Fruit fly (Drosophila melanogaster) whole organism, embryonic: ENCODE data around the gene Fmr1.
A peak's percentile ranks its signal among the peaks of the same experiment; 100 is the strongest.

Source experiments
- Asciz ChIP-seq: fragments of 200-800 bp; sonication (Bioruptor generic); optimal IDR thresholded peaks from 2 replicates; lab custom pipeline; 2017; ENCODE audit warnings: missing biosample characterization, mild to moderate bottlenecking, missing genetic modification characterization, missing genetic modification reagents
- Atf6 ChIP-seq: fragments of 200-800 bp; sonication (Bioruptor generic); IDR thresholded peaks from 2 replicates; pipeline ENCODE4 v1.3.6; 2022; ENCODE audit warnings: missing biosample characterization, missing genetic modification characterization
- CG11093 ChIP-seq: fragments of 200-800 bp; sonication (Bioruptor generic); IDR thresholded peaks from 3 replicates; pipeline ENCODE4 v1.3.6; 2022; ENCODE audit warnings: missing biosample characterization, missing genetic modification characterization
- CG11695 ChIP-seq: fragments of 200-800 bp; sonication (Bioruptor generic); IDR thresholded peaks from 3 replicates; pipeline ENCODE4 v1.3.6; 2022; ENCODE audit warnings: missing biosample characterization, missing genetic modification characterization
- CG13624 ChIP-seq: fragments of 200-800 bp; sonication (Bioruptor generic); optimal IDR thresholded peaks from 2 replicates; lab custom pipeline; 2016; ENCODE audit warnings: missing biosample characterization, missing genetic modification characterization
- CG13894 ChIP-seq: fragments of 200-800 bp; sonication (Bioruptor generic); optimal IDR thresholded peaks from 3 replicates; lab custom pipeline; 2018; ENCODE audit warnings: missing biosample characterization, mild to moderate bottlenecking, missing genetic modification characterization, moderate library complexity
- CG16863 ChIP-seq: fragments of 200-800 bp; sonication (Bioruptor generic); optimal IDR thresholded peaks from 3 replicates; lab custom pipeline; 2016; ENCODE audit warnings: missing biosample characterization, missing genetic modification characterization
- CG2129 ChIP-seq: fragments of 200-800 bp; sonication (Bioruptor generic); IDR thresholded peaks from 2 replicates; pipeline ENCODE4 v1.3.6; 2022; ENCODE audit warnings: missing biosample characterization, missing genetic modification characterization; ENCODE audit not compliant: partially characterized antibody
- CG2202 ChIP-seq: fragments of 200-800 bp; sonication (Bioruptor generic); optimal IDR thresholded peaks from 2 replicates; lab custom pipeline; 2018; ENCODE audit warnings: missing biosample characterization, mild to moderate bottlenecking, missing genetic modification characterization
- CG2889 ChIP-seq: fragments of 200-800 bp; sonication (Bioruptor generic); IDR thresholded peaks from 3 replicates; pipeline ENCODE4 v1.3.6; 2022; ENCODE audit warnings: missing biosample characterization, missing genetic modification characterization
- CG31441 ChIP-seq: fragments of 200-800 bp; sonication (Bioruptor generic); IDR thresholded peaks from 2 replicates; pipeline ENCODE4 v1.3.6; 2022; ENCODE audit warnings: missing biosample characterization, missing genetic modification characterization
- CG32767 ChIP-seq: fragments of 200-800 bp; sonication (Bioruptor generic); IDR thresholded peaks from 2 replicates; pipeline ENCODE4 v1.3.6; 2022; ENCODE audit warnings: missing biosample characterization, missing genetic modification characterization
- CG6175 ChIP-seq: fragments of 200-800 bp; sonication (Bioruptor generic); IDR thresholded peaks from 3 replicates; pipeline ENCODE4 v1.3.6; 2022; ENCODE audit warnings: missing biosample characterization, missing genetic modification characterization
- CG6791 ChIP-seq: fragments of 200-800 bp; sonication (Bioruptor generic); IDR thresholded peaks from 3 replicates; pipeline ENCODE4 v1.3.6; 2022; ENCODE audit warnings: missing biosample characterization, missing genetic modification characterization; ENCODE audit not compliant: partially characterized antibody
- CG7357 ChIP-seq: fragments of 200-800 bp; sonication (Bioruptor generic); IDR thresholded peaks from 3 replicates; pipeline ENCODE4 v1.3.6; 2022; ENCODE audit warnings: missing biosample characterization, missing genetic modification characterization
- CG7556 ChIP-seq: fragments of 200-800 bp; sonication (Bioruptor generic); optimal IDR thresholded peaks from 2 replicates; lab custom pipeline; 2017; ENCODE audit warnings: missing biosample characterization, mild to moderate bottlenecking, missing genetic modification characterization
- CG8478 ChIP-seq: fragments of >200 bp; optimal IDR thresholded peaks from 2 replicates; lab custom pipeline; 2018
- CHES-1-like ChIP-seq: fragments of 200-800 bp; sonication (Bioruptor generic); optimal IDR thresholded peaks from 2 replicates; lab custom pipeline; 2016; ENCODE audit warnings: missing biosample characterization, missing genetic modification characterization
- Dfd ChIP-seq, 2 experiments: fragments of >200 bp; optimal IDR thresholded peaks; 2 replicates each; lab custom pipeline; 2017; ENCODE audit warnings: missing biosample characterization in 2 of 2, missing genetic modification characterization in 2 of 2
- Fer1 ChIP-seq: fragments of 200-800 bp; sonication (Bioruptor generic); optimal IDR thresholded peaks from 2 replicates; lab custom pipeline; 2017; ENCODE audit warnings: missing biosample characterization, mild to moderate bottlenecking, missing genetic modification characterization
- Fer2 ChIP-seq: fragments of 200-800 bp; sonication (Bioruptor generic); optimal IDR thresholded peaks from 2 replicates; lab custom pipeline; 2018; ENCODE audit warnings: missing biosample characterization, mild to moderate bottlenecking, missing genetic modification characterization, moderate library complexity
- GATAe ChIP-seq: fragments of 200-800 bp; sonication (Bioruptor generic); conservative IDR thresholded peaks from 2 replicates; pipeline ENCODE4 v1.3.6; 2022; ENCODE audit warnings: missing biosample characterization, missing genetic modification characterization
- HmgD ChIP-seq: fragments of 200-800 bp; sonication (Bioruptor generic); optimal IDR thresholded peaks from 3 replicates; lab custom pipeline; 2016; ENCODE audit warnings: missing biosample characterization, missing genetic modification characterization
- HmgZ ChIP-seq: fragments of 200-800 bp; sonication (Bioruptor generic); optimal IDR thresholded peaks from 2 replicates; lab custom pipeline; 2018; ENCODE audit warnings: missing biosample characterization, mild to moderate bottlenecking, missing genetic modification characterization
- Jarid2 ChIP-seq: fragments of 200-800 bp; sonication (Bioruptor generic); optimal IDR thresholded peaks from 3 replicates; lab custom pipeline; 2017; ENCODE audit warnings: mild to moderate bottlenecking, missing biosample characterization, missing genetic modification reagents, missing genetic modification characterization
- Mad ChIP-seq: fragments of 200-800 bp; sonication (Bioruptor generic); optimal IDR thresholded peaks from 2 replicates; lab custom pipeline; 2016; ENCODE audit warnings: missing biosample characterization, missing genetic modification characterization
- Oli ChIP-seq: fragments of 200-800 bp; sonication (Bioruptor generic); optimal IDR thresholded peaks from 2 replicates; lab custom pipeline; 2018; ENCODE audit warnings: missing biosample characterization, mild to moderate bottlenecking, missing genetic modification characterization, moderate library complexity
- Stat92E ChIP-seq, 3 experiments: fragments of >200 bp in 2 of 3; fragments of 200-800 bp in 1 of 3; sonication (Bioruptor generic) in 1 of 3; optimal IDR thresholded peaks; 2 replicates each; lab custom pipeline; 2017 to 2019; ENCODE audit warnings: missing biosample characterization in 3 of 3, missing genetic modification characterization in 3 of 3, mild to moderate bottlenecking in 1 of 3, moderate library complexity in 1 of 3
- TFAM ChIP-seq: fragments of 200-800 bp; sonication (Bioruptor generic); optimal IDR thresholded peaks from 2 replicates; lab custom pipeline; 2017; ENCODE audit warnings: missing biosample characterization, missing genetic modification characterization, inconsistent platforms
- Trl ChIP-seq, 3 experiments: fragments of >200 bp in 2 of 3; fragments of 200-800 bp in 1 of 3; sonication (Bioruptor generic) in 1 of 3; optimal IDR thresholded peaks; 2 replicates in 1 of 3; 3 replicates in 2 of 3; lab custom pipeline; 2016 to 2017; ENCODE audit warnings: missing biosample characterization in 1 of 3, missing genetic modification characterization in 1 of 3
- bcd ChIP-seq: fragments of 200-800 bp; sonication (Bioruptor generic); optimal IDR thresholded peaks from 2 replicates; lab custom pipeline; 2017; ENCODE audit warnings: missing biosample characterization, mild to moderate bottlenecking, missing genetic modification characterization
- chm ChIP-seq: fragments of 200-800 bp; sonication (Bioruptor generic); IDR thresholded peaks from 2 replicates; pipeline ENCODE4 v1.3.6; 2022; ENCODE audit warnings: missing biosample characterization, missing genetic modification characterization
- fd3F ChIP-seq: fragments of 200-800 bp; sonication (Bioruptor generic); optimal IDR thresholded peaks from 2 replicates; lab custom pipeline; 2018; ENCODE audit warnings: missing biosample characterization, mild to moderate bottlenecking, missing genetic modification characterization, moderate library complexity
- gce ChIP-seq: fragments of 200-800 bp; sonication (Bioruptor generic); IDR thresholded peaks from 3 replicates; pipeline ENCODE4 v1.3.6; 2022; ENCODE audit warnings: missing biosample characterization, missing genetic modification characterization
- gt ChIP-seq: fragments of 200-800 bp; sonication (Bioruptor generic); IDR thresholded peaks from 2 replicates; pipeline ENCODE4 v1.3.6; 2022; ENCODE audit warnings: missing biosample characterization, missing genetic modification characterization
- h ChIP-seq: fragments of >200 bp; optimal IDR thresholded peaks from 2 replicates; lab custom pipeline; 2017
- hb ChIP-seq: fragments of 200-800 bp; sonication (Bioruptor generic); IDR thresholded peaks from 3 replicates; pipeline ENCODE4 v1.3.6; 2022; ENCODE audit warnings: missing biosample characterization, missing genetic modification characterization; ENCODE audit not compliant: partially characterized antibody
- her ChIP-seq: fragments of 200-800 bp; sonication (Bioruptor generic); optimal IDR thresholded peaks from 2 replicates; lab custom pipeline; 2016; ENCODE audit warnings: missing biosample characterization, missing genetic modification characterization
- jumu ChIP-seq: fragments of 200-800 bp; sonication (Bioruptor generic); optimal IDR thresholded peaks from 3 replicates; lab custom pipeline; 2016; ENCODE audit warnings: missing biosample characterization, missing genetic modification characterization
- maf-S ChIP-seq: fragments of 200-800 bp; sonication (Bioruptor generic); optimal IDR thresholded peaks from 2 replicates; lab custom pipeline; 2016; ENCODE audit warnings: missing biosample characterization, missing genetic modification characterization
- odd ChIP-seq: fragments of 200-800 bp; sonication (Bioruptor generic); optimal IDR thresholded peaks from 2 replicates; lab custom pipeline; 2017; ENCODE audit warnings: missing biosample characterization, mild to moderate bottlenecking, missing genetic modification characterization
- org-1 ChIP-seq: fragments of 200-800 bp; sonication (Bioruptor generic); optimal IDR thresholded peaks from 2 replicates; lab custom pipeline; 2017; ENCODE audit warnings: missing biosample characterization, missing genetic modification characterization
- pfk ChIP-seq: fragments of 200-800 bp; sonication (Bioruptor generic); optimal IDR thresholded peaks from 2 replicates; lab custom pipeline; 2018; ENCODE audit warnings: missing biosample characterization, mild to moderate bottlenecking, missing genetic modification characterization, moderate library complexity
- sens ChIP-seq: fragments of 200-800 bp; sonication (Bioruptor generic); peaks from one replicate; lab custom pipeline; 2016; ENCODE audit warnings: missing biosample characterization, missing genetic modification characterization
- sna ChIP-seq: fragments of 200-800 bp; sonication (Bioruptor generic); IDR thresholded peaks from 2 replicates; pipeline ENCODE4 v1.3.6; 2022; ENCODE audit warnings: missing biosample characterization, missing genetic modification characterization; ENCODE audit not compliant: partially characterized antibody
- tap ChIP-seq: fragments of 200-800 bp; optimal IDR thresholded peaks from 3 replicates; lab custom pipeline; 2019; ENCODE audit warnings: missing biosample characterization, mild to moderate bottlenecking, missing genetic modification characterization, moderate library complexity
- toy ChIP-seq: fragments of 200-800 bp; sonication (Bioruptor generic); IDR thresholded peaks from 2 replicates; pipeline ENCODE4 v1.3.6; 2022; ENCODE audit warnings: missing biosample characterization, missing genetic modification characterization
- vnd ChIP-seq: fragments of 200-800 bp; sonication (Bioruptor generic); IDR thresholded peaks from 3 replicates; pipeline ENCODE4 v1.3.6; 2022; ENCODE audit warnings: missing biosample characterization, missing genetic modification characterization; ENCODE audit not compliant: partially characterized antibody
- z ChIP-seq: fragments of 200-800 bp; sonication (Bioruptor generic); IDR thresholded peaks from 3 replicates; pipeline ENCODE4 v1.3.6; 2022; ENCODE audit warnings: missing biosample characterization, missing genetic modification characterization

Gene Fmr1

DNA sequence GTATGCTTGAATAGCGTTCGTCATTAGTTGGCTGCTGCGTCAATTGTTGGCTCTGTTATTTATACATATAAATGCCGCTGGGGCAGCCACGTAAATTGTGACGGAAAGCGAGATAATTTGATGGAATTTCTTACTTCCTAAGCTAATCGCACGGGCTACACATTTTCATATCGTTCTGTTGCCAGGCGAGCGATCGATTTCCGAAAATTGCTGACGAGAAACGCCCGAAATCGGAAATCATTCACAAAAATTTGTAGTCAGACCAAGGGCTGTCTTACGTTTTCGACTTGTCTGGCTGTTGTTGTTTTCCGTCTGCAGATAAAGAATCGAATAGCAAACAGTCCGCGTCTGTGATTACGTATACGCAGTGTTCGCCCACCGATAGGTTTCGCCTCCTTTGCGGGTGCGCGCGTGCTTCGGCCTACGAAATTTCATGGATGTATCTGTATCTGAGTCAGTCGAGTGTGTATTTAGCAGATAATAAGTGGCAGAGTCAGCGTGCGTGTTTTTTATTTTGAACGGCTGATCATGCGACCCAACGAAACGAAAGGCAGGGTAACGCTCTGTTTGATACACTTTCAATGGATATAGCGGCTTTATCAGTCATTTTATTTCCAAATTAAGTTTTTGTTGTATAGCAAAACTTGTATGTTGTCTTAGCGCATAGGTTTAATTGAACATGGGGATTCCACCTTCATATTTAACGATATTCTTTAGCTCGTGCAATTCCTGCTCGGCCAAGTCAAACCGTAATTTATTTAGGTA is 12.2 kb downstream of the Fmr1 start (continued):
- TF ChIP-seq CG7357 (GFP tag; lab: Robert Waterston, UW) (peak; percentile 63), bcd (GFP tag; lab: Kevin White, UChicago) (peak; percentile 59), vnd (no peak; the same call in 2 of the 3 replicates), Mad (GFP tag; lab: Kevin White, UChicago) (peak; percentile 39), fd3F (GFP tag; lab: Kevin White, UChicago) (peak; percentile 27), odd (GFP tag; lab: Kevin White, UChicago) (peak; percentile 62), Stat92E (GFP tag; optimal IDR thresholded peaks at IDR 0.05; lab: Kevin White, UChicago) (no peak), Atf6 (GFP tag; lab: Robert Waterston, UW) (peak; percentile 64; the same call in 1 of the 2 replicates), HmgD (GFP tag; lab: Kevin White, UChicago) (no peak), CG11093 (GFP tag; lab: Robert Waterston, UW) (no peak), TFAM (no peak), HmgZ (peak; percentile 47), CG7556 (peak; percentile 75), Jarid2 (peak; percentile 58), CG31441 (GFP tag; lab: Robert Waterston, UW) (peak; percentile 68), Trl (optimal IDR thresholded peaks at IDR 0.05; lab: Kevin White, UChicago) (no peak), Trl (GFP tag; optimal IDR thresholded peaks at IDR 0.05; lab: Kevin White, UChicago) (peak; percentile 72), gt (no peak), CG13624 (peak; percentile 67), GATAe (GFP tag; lab: Robert Waterston, UW) (peak; percentile 20; the same call in 1 of the 2 replicates), CHES-1-like (GFP tag; lab: Kevin White, UChicago) (peak; percentile 68), h (lab: Kevin White, UChicago) (no peak), CG8478 (no peak), her (GFP tag; lab: Kevin White, UChicago) (peak; percentile 66), toy (GFP tag; lab: Robert Waterston, UW) (no peak), gce (no peak), Fer2 (peak; percentile 43), chm (peak; percentile 56; the same call in 1 of the 2 replicates), CG6791 (no peak), sens (GFP tag; lab: Kevin White, UChicago) (peak; percentile 91), CG13894 (peak; percentile 56), sna (GFP tag; lab: Robert Waterston, UW) (no peak), CG16863 (GFP tag; lab: Kevin White, UChicago) (peak; percentile 53), pfk (peak; percentile 17), Oli (tag; lab: Kevin White, UChicago) (peak; percentile 71), maf-S (GFP tag; lab: Kevin White, UChicago) (peak; percentile 42), CG11695 (GFP tag; lab: Robert Waterston, UW) (0 out of 3 replicates have a peak, but pooled peaks have one; percentile 29), CG6175 (peak; percentile 88), CG2129 (GFP tag; lab: Robert Waterston, UW) (no peak), hb (no peak), org-1 (GFP tag; lab: Kevin White, UChicago) (peak; percentile 72), CG2202 (tag; lab: Kevin White, UChicago) (no peak), Dfd (GFP tag; optimal IDR thresholded peaks at IDR 0.05; lab: Kevin White, UChicago) (no peak), CG2889 (GFP tag; lab: Robert Waterston, UW) (peak; percentile 60; the same call in 1 of the 3 replicates), Fer1 (GFP tag; lab: Kevin White, UChicago) (peak; percentile 76), tap (tag; lab: Kevin White, UChicago) (peak; percentile 76), CG32767 (GFP tag; lab: Robert Waterston, UW) (peak; percentile 65; the same call in 1 of the 2 replicates), Asciz (GFP tag; lab: Kevin White, UChicago) (peak; percentile 55), jumu (peak; percentile 70), z (no peak)
